Worm (Caenorhabditis elegans): ENCODE data around the gene jbts-14.

ce11 chrX:8709424-8709823 is 5.3 kb downstream of the jbts-14 start, which contains the start of gene kreg-1:
- no peak for TF ChIP-seq flt-1 (GFP tag; IDR thresholded peaks at IDR 0.05)
- TF ChIP-seq med-1 (GFP tag; optimal IDR thresholded peaks at IDR 0.05; ENCODE audit: insufficient read depth) = no peak
- no peak for TF ChIP-seq ref-1 (GFP tag; conservative IDR thresholded peaks at IDR 0.05)
